Fruit fly (Drosophila melanogaster) whole organism: Measurements from ENCODE around the gene Rh4.

Experiments
- CG8478 ChIP-seq: fragments of >200 bp; optimal IDR thresholded peaks from 2 replicates; lab custom pipeline; 2018; ENCODE audit warnings: inconsistent platforms
- Dll ChIP-seq: fragments of >200 bp; optimal IDR thresholded peaks from 2 replicates; lab custom pipeline; 2017
- EcR ChIP-seq, 2 experiments: fragments of >200 bp; optimal IDR thresholded peaks; 2 replicates each; lab custom pipeline; 2017; ENCODE audit warnings: missing biosample characterization in 2 of 2, missing genetic modification characterization in 2 of 2, missing genetic modification reagents in 2 of 2
- pan ChIP-seq: fragments of >200 bp; optimal IDR thresholded peaks from 2 replicates; lab custom pipeline; 2017
- psq ChIP-seq: fragments of >200 bp; optimal IDR thresholded peaks from 2 replicates; lab custom pipeline; 2017
- usp ChIP-seq: fragments of >200 bp; optimal IDR thresholded peaks from 2 replicates; lab custom pipeline; 2017; ENCODE audit warnings: missing biosample characterization, missing genetic modification characterization, mixed read lengths

Rh4 gene

dm6 chr3L:16881097-16881496 is 18.8 kb upstream of the Rh4 start:
- TF ChIP-seq pan (lab: Kevin White, UChicago) (no peak), usp (no peak), EcR (GFP tag; optimal IDR thresholded peaks at IDR 0.05; lab: Kevin White, UChicago) (no peak), Dll (lab: Kevin White, UChicago) (no peak), psq (lab: Kevin White, UChicago) (no peak), CG8478 (no peak)

dm6 chr3L:16878830-16879536 is 16.7 kb upstream of the Rh4 start:
- no peak for TF ChIP-seq CG8478
- TF ChIP-seq psq (lab: Kevin White, UChicago): no peak
- no peak for TF ChIP-seq Dll (lab: Kevin White, UChicago)
- no peak for TF ChIP-seq usp
- no peak for TF ChIP-seq EcR (GFP tag; optimal IDR thresholded peaks at IDR 0.05; lab: Kevin White, UChicago)
- TF ChIP-seq pan (lab: Kevin White, UChicago): no peak

dm6 chr3L:16876785-16877468 is 14.6 kb upstream of the Rh4 start, which contains the start of gene CG32170:
CG32170 (plus strand) TSS chr3L:16877309.
- TF ChIP-seq CG8478 (no peak), pan (lab: Kevin White, UChicago) (no peak), psq (lab: Kevin White, UChicago) (no peak), usp (no peak), EcR (GFP tag; optimal IDR thresholded peaks at IDR 0.05; lab: Kevin White, UChicago) (no peak), Dll (lab: Kevin White, UChicago) (no peak)

- no peak for TF ChIP-seq psq (lab: Kevin White, UChicago)
- TF ChIP-seq usp: no peak
- no peak for TF ChIP-seq Dll (lab: Kevin White, UChicago)
- no peak for TF ChIP-seq pan (lab: Kevin White, UChicago)
These were observed 13.6 kb upstream of the Rh4 start for dm6 chr3L:16875959-16876358.

- TF ChIP-seq EcR (GFP tag; optimal IDR thresholded peaks at IDR 0.05; lab: Kevin White, UChicago) (no peak), psq (lab: Kevin White, UChicago) (no peak), pan (lab: Kevin White, UChicago) (no peak), usp (no peak), Dll (lab: Kevin White, UChicago) (no peak)
These were observed 13.2 kb upstream of the Rh4 start for dm6 chr3L:16875484-16875883.

dm6 chr3L:16873679-16874078 is 11.4 kb upstream of the Rh4 start:
- TF ChIP-seq psq (lab: Kevin White, UChicago) (no peak), pan (lab: Kevin White, UChicago) (no peak), CG8478 (no peak), usp (no peak), Dll (lab: Kevin White, UChicago) (no peak), EcR (GFP tag; optimal IDR thresholded peaks at IDR 0.05; lab: Kevin White, UChicago) (no peak)

- TF ChIP-seq EcR (GFP tag; optimal IDR thresholded peaks at IDR 0.05; lab: Kevin White, UChicago): no peak
- TF ChIP-seq psq (lab: Kevin White, UChicago): no peak
- TF ChIP-seq CG8478: no peak
- TF ChIP-seq Dll (lab: Kevin White, UChicago): no peak
- no peak for TF ChIP-seq usp
- no peak for TF ChIP-seq pan (lab: Kevin White, UChicago)
These were observed 10.8 kb upstream of the Rh4 start for dm6 chr3L:16873127-16873543.

- no peak for TF ChIP-seq psq (lab: Kevin White, UChicago)
- TF ChIP-seq CG8478: no peak
- TF ChIP-seq usp: no peak
- TF ChIP-seq Dll (lab: Kevin White, UChicago): no peak
- no peak for TF ChIP-seq EcR (GFP tag; optimal IDR thresholded peaks at IDR 0.05; lab: Kevin White, UChicago)
- no peak for TF ChIP-seq pan (lab: Kevin White, UChicago)
These were observed 10.2 kb upstream of the Rh4 start for dm6 chr3L:16872487-16872955.

- no peak for TF ChIP-seq psq (lab: Kevin White, UChicago)
- no peak for TF ChIP-seq EcR (GFP tag; optimal IDR thresholded peaks at IDR 0.05; lab: Kevin White, UChicago)
- no peak for TF ChIP-seq CG8478
- TF ChIP-seq pan (lab: Kevin White, UChicago): no peak
- no peak for TF ChIP-seq Dll (lab: Kevin White, UChicago)
- no peak for TF ChIP-seq usp
These were observed 9.3 kb upstream of the Rh4 start for dm6 chr3L:16871630-16872029.

- TF ChIP-seq CG8478: no peak
- no peak for TF ChIP-seq usp
- no peak for TF ChIP-seq Dll (lab: Kevin White, UChicago)
- TF ChIP-seq pan (lab: Kevin White, UChicago): no peak
These were observed 8.4 kb upstream of the Rh4 start for dm6 chr3L:16870723-16871137.

DNA sequence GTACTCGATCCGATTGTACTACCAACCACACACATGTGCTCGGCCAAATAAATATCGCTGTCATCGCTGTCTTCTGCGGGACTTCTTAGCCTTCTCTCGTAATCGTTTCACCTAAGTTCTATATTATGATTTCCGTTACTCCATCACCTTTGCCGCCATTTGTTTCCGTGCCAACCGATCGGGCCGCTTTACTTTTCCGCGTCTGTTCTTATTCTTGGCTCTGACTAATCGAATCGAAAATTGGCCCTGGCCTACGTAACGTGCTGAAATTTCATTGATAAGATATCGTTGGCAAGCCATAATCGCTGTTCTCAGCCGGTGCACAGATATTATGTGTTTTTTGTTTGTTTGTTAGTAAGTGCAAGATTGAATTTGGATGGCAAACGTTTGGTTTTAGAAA is 4.9 kb upstream of the Rh4 start:
- no peak for TF ChIP-seq psq (lab: Kevin White, UChicago)
- TF ChIP-seq pan (lab: Kevin White, UChicago): no peak
- TF ChIP-seq Dll (lab: Kevin White, UChicago): no peak
- TF ChIP-seq EcR (GFP tag; optimal IDR thresholded peaks at IDR 0.05; lab: Kevin White, UChicago): no peak
- no peak for TF ChIP-seq usp
- TF ChIP-seq CG8478: no peak

DNA sequence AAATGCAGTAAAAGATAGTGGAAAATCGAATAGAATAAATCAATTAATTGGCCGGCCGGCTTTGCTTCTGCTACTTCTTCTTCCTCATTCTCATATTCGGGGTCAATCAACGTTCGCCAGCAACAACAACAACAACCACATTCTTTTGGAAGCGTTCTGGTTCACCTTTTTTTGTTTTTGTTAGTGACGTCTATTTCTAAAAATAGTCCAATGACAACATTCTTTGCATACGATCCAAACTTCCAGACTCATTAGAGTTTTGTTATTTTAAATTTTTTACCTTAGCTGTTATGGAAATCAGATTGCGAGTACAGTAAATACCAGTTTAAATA is 3.5 kb upstream of the Rh4 start:
- TF ChIP-seq CG8478: no peak
- TF ChIP-seq psq (lab: Kevin White, UChicago): no peak
